Fruit fly (Drosophila melanogaster) whole organism, embryonic: ENCODE results near the gene CG14015.

Experiments used
- Blimp-1 ChIP-seq: fragments of 200-800 bp; sonication (Bioruptor generic); optimal IDR thresholded peaks from 3 replicates; lab custom pipeline; 2018; ENCODE audit warnings: missing biosample characterization, missing genetic modification characterization, mild to moderate bottlenecking, moderate library complexity, missing genetic modification reagents
- BtbVII ChIP-seq: fragments of 200-800 bp; sonication (Bioruptor generic); optimal IDR thresholded peaks from 3 replicates; lab custom pipeline; 2017; ENCODE audit warnings: missing biosample characterization, mild to moderate bottlenecking, missing genetic modification characterization
- CG10267 ChIP-seq: fragments of 200-800 bp; sonication (Bioruptor generic); optimal IDR thresholded peaks from 2 replicates; lab custom pipeline; 2018; ENCODE audit warnings: missing biosample characterization, mild to moderate bottlenecking, missing genetic modification characterization, moderate library complexity
- CG10366 ChIP-seq: fragments of 200-800 bp; sonication (Bioruptor generic); IDR thresholded peaks from 2 replicates; pipeline ENCODE4 v1.3.6; 2022; ENCODE audit warnings: missing biosample characterization, missing genetic modification characterization
- CG10543 ChIP-seq: fragments of 200-800 bp; sonication (Bioruptor generic); optimal IDR thresholded peaks from 3 replicates; lab custom pipeline; 2017; ENCODE audit warnings: missing biosample characterization, mild to moderate bottlenecking, missing genetic modification characterization, moderate library complexity
- CG11085 ChIP-seq: fragments of 200-800 bp; sonication (Bioruptor generic); IDR thresholded peaks from 2 replicates; pipeline ENCODE4 v1.3.6; 2022; ENCODE audit warnings: missing biosample characterization, missing genetic modification characterization
- CG14965 ChIP-seq: fragments of 200-800 bp; sonication (Bioruptor generic); optimal IDR thresholded peaks from 2 replicates; lab custom pipeline; 2016; ENCODE audit warnings: missing biosample characterization, missing genetic modification characterization, borderline replicate concordance
- CG17568 ChIP-seq: fragments of 200-800 bp; sonication (Bioruptor generic); optimal IDR thresholded peaks from 2 replicates; lab custom pipeline; 2018; ENCODE audit warnings: missing biosample characterization, mild to moderate bottlenecking, missing genetic modification characterization, moderate library complexity
- CG1832 ChIP-seq: fragments of 200-800 bp; sonication (Bioruptor generic); optimal IDR thresholded peaks from 2 replicates; lab custom pipeline; 2017; ENCODE audit warnings: missing biosample characterization, mild to moderate bottlenecking, missing genetic modification characterization, inconsistent platforms
- CG18764 ChIP-seq: fragments of 200-800 bp; sonication (Bioruptor generic); optimal IDR thresholded peaks from 3 replicates; lab custom pipeline; 2016; ENCODE audit warnings: missing biosample characterization, missing genetic modification characterization
- CG2199 ChIP-seq: fragments of 200-800 bp; sonication (Bioruptor generic); IDR thresholded peaks from 3 replicates; pipeline ENCODE4 v1.3.6; 2022; ENCODE audit warnings: missing biosample characterization, missing genetic modification characterization
- CG31388 ChIP-seq: fragments of 200-800 bp; sonication (Bioruptor generic); optimal IDR thresholded peaks from 2 replicates; lab custom pipeline; 2016; ENCODE audit warnings: missing biosample characterization, missing genetic modification characterization
- CG32767 ChIP-seq: fragments of 200-800 bp; sonication (Bioruptor generic); IDR thresholded peaks from 2 replicates; pipeline ENCODE4 v1.3.6; 2022; ENCODE audit warnings: missing biosample characterization, missing genetic modification characterization
- CG33213 ChIP-seq: fragments of 200-800 bp; sonication (Bioruptor generic); optimal IDR thresholded peaks from 3 replicates; lab custom pipeline; 2016; ENCODE audit warnings: missing biosample characterization, missing genetic modification characterization
- CG3847 ChIP-seq: fragments of 200-800 bp; sonication (Bioruptor generic); IDR thresholded peaks from 2 replicates; pipeline ENCODE4 v1.3.6; 2022; ENCODE audit warnings: missing biosample characterization, missing genetic modification characterization
- CG6254 ChIP-seq: fragments of 200-800 bp; sonication (Bioruptor generic); optimal IDR thresholded peaks from 3 replicates; lab custom pipeline; 2017; ENCODE audit warnings: mild to moderate bottlenecking, missing biosample characterization, missing genetic modification reagents, missing genetic modification characterization
- CG9215 ChIP-seq: fragments of 200-800 bp; sonication (Bioruptor generic); IDR thresholded peaks from 2 replicates; pipeline ENCODE4 v1.3.6; 2022; ENCODE audit warnings: missing biosample characterization, missing genetic modification characterization
- Chrac-16 ChIP-seq: fragments of 200-800 bp; sonication (Bioruptor generic); optimal IDR thresholded peaks from 3 replicates; lab custom pipeline; 2016; ENCODE audit warnings: missing biosample characterization, missing genetic modification characterization
- E2f2 ChIP-seq: fragments of 200-800 bp; sonication (Bioruptor generic); IDR thresholded peaks from 2 replicates; pipeline ENCODE4 v1.3.6; 2022; ENCODE audit warnings: missing biosample characterization, missing genetic modification characterization
- Fer2 ChIP-seq: fragments of 200-800 bp; sonication (Bioruptor generic); optimal IDR thresholded peaks from 2 replicates; lab custom pipeline; 2018; ENCODE audit warnings: missing biosample characterization, mild to moderate bottlenecking, missing genetic modification characterization, moderate library complexity
- Gsc ChIP-seq: fragments of 200-800 bp; sonication (Bioruptor generic); IDR thresholded peaks from 2 replicates; pipeline ENCODE4 v1.3.6; 2022; ENCODE audit warnings: missing biosample characterization, missing genetic modification characterization
- Hmx ChIP-seq: fragments of 200-800 bp; sonication (Bioruptor generic); optimal IDR thresholded peaks from 2 replicates; lab custom pipeline; 2016; ENCODE audit warnings: missing biosample characterization, missing genetic modification characterization
- Hr51 ChIP-seq, 2 experiments: fragments of 200-800 bp; sonication (Bioruptor generic); optimal IDR thresholded peaks; 2 replicates in 1 of 2; 3 replicates in 1 of 2; lab custom pipeline; 2016 to 2018; ENCODE audit warnings: missing biosample characterization in 2 of 2, missing genetic modification characterization in 2 of 2, mild to moderate bottlenecking in 1 of 2, moderate library complexity in 1 of 2
- Lpt ChIP-seq: fragments of >200 bp; optimal IDR thresholded peaks from 2 replicates; lab custom pipeline; 2018; ENCODE audit warnings: missing biosample characterization, missing genetic modification characterization
- MTF-1 ChIP-seq: fragments of 200-800 bp; sonication (Bioruptor generic); optimal IDR thresholded peaks from 2 replicates; lab custom pipeline; 2018; ENCODE audit warnings: missing biosample characterization, mild to moderate bottlenecking, missing genetic modification characterization, borderline replicate concordance
- NC2α ChIP-seq: fragments of 200-800 bp; sonication (Bioruptor generic); optimal IDR thresholded peaks from 2 replicates; lab custom pipeline; 2016; ENCODE audit warnings: missing biosample characterization, missing genetic modification characterization
- PHDP ChIP-seq: fragments of 200-800 bp; sonication (Bioruptor generic); optimal IDR thresholded peaks from 3 replicates; lab custom pipeline; 2018; ENCODE audit warnings: missing biosample characterization, mild to moderate bottlenecking, missing genetic modification characterization, moderate library complexity
- Ptx1 ChIP-seq: fragments of 200-800 bp; sonication (Bioruptor generic); IDR thresholded peaks from 2 replicates; pipeline ENCODE4 v1.3.6; 2022; ENCODE audit warnings: missing biosample characterization, missing genetic modification characterization
- Side ChIP-seq: fragments of 200-800 bp; sonication (Bioruptor generic); optimal IDR thresholded peaks from 2 replicates; lab custom pipeline; 2016; ENCODE audit warnings: missing biosample characterization, missing genetic modification characterization
- Stat92E ChIP-seq, 3 experiments: fragments of >200 bp in 2 of 3; fragments of 200-800 bp in 1 of 3; sonication (Bioruptor generic) in 1 of 3; optimal IDR thresholded peaks; 2 replicates each; lab custom pipeline; 2017 to 2019; ENCODE audit warnings: missing biosample characterization in 3 of 3, missing genetic modification characterization in 3 of 3, mild to moderate bottlenecking in 1 of 3, moderate library complexity in 1 of 3
- ab ChIP-seq: fragments of 200-800 bp; sonication (Bioruptor generic); optimal IDR thresholded peaks from 2 replicates; lab custom pipeline; 2016; ENCODE audit warnings: missing biosample characterization, missing genetic modification characterization
- ara ChIP-seq: fragments of 200-800 bp; sonication (Bioruptor generic); IDR thresholded peaks from 2 replicates; pipeline ENCODE4 v1.3.6; 2022; ENCODE audit warnings: missing biosample characterization, missing genetic modification characterization
- cg ChIP-seq: fragments of 200-800 bp; sonication (Bioruptor generic); optimal IDR thresholded peaks from 3 replicates; lab custom pipeline; 2019; ENCODE audit warnings: missing biosample characterization, mild to moderate bottlenecking, missing genetic modification characterization, moderate library complexity
- crc ChIP-seq: fragments of 200-800 bp; sonication (Bioruptor generic); optimal IDR thresholded peaks from 2 replicates; lab custom pipeline; 2016; ENCODE audit warnings: missing biosample characterization, missing genetic modification characterization
- disco-r ChIP-seq: fragments of 200-800 bp; sonication (Bioruptor generic); optimal IDR thresholded peaks from 2 replicates; lab custom pipeline; 2016; ENCODE audit warnings: missing biosample characterization, missing genetic modification characterization
- emc ChIP-seq: fragments of 200-800 bp; sonication (Bioruptor generic); optimal IDR thresholded peaks from 2 replicates; lab custom pipeline; 2016; ENCODE audit warnings: missing biosample characterization, missing genetic modification characterization
- en ChIP-seq: fragments of 200-800 bp; sonication (Bioruptor generic); optimal IDR thresholded peaks from 2 replicates; lab custom pipeline; 2016; ENCODE audit warnings: missing biosample characterization, missing genetic modification characterization
- fru ChIP-seq: fragments of >200 bp; optimal IDR thresholded peaks from 2 replicates; lab custom pipeline; 2017
- fu2 ChIP-seq: fragments of 200-800 bp; sonication (Bioruptor generic); optimal IDR thresholded peaks from 2 replicates; lab custom pipeline; 2016; ENCODE audit warnings: missing biosample characterization, missing genetic modification characterization
- jing ChIP-seq: fragments of 200-800 bp; sonication (Bioruptor generic); optimal IDR thresholded peaks from 2 replicates; lab custom pipeline; 2018; ENCODE audit warnings: missing biosample characterization, mild to moderate bottlenecking, missing genetic modification characterization
- kay ChIP-seq: fragments of 200-800 bp; sonication (Bioruptor generic); optimal IDR thresholded peaks from 2 replicates; lab custom pipeline; 2016; ENCODE audit warnings: missing biosample characterization, missing genetic modification characterization
- lov ChIP-seq, 2 experiments: fragments of 200-800 bp in 1 of 2; fragments of >200 bp in 1 of 2; sonication (Bioruptor generic) in 1 of 2; IDR thresholded peaks in 1 of 2; optimal IDR thresholded peaks in 1 of 2; 2 replicates in 1 of 2; 3 replicates in 1 of 2; pipeline versions ENCODE4 v1.3.6 to Lab custom; 2017 to 2022; ENCODE audit warnings: missing biosample characterization in 1 of 2, missing genetic modification characterization in 1 of 2
- mirr ChIP-seq: fragments of 200-800 bp; sonication (Bioruptor generic); optimal IDR thresholded peaks from 3 replicates; lab custom pipeline; 2018; ENCODE audit warnings: missing biosample characterization, mild to moderate bottlenecking, missing genetic modification characterization
- nerfin-2 ChIP-seq: fragments of 200-800 bp; sonication (Bioruptor generic); IDR thresholded peaks from 2 replicates; pipeline ENCODE4 v1.3.6; 2022; ENCODE audit warnings: missing biosample characterization, missing genetic modification characterization; ENCODE audit not compliant: partially characterized antibody
- phol ChIP-seq: fragments of 200-800 bp; sonication (Bioruptor generic); optimal IDR thresholded peaks from 3 replicates; lab custom pipeline; 2018; ENCODE audit warnings: missing biosample characterization, mild to moderate bottlenecking, missing genetic modification characterization, moderate library complexity
- pnt ChIP-seq: fragments of 200-800 bp; sonication (Bioruptor generic); optimal IDR thresholded peaks from 3 replicates; lab custom pipeline; 2016; ENCODE audit warnings: missing biosample characterization, missing genetic modification characterization
- ro ChIP-seq: fragments of 200-800 bp; sonication (Bioruptor generic); IDR thresholded peaks from 2 replicates; pipeline ENCODE4 v1.3.6; 2022; ENCODE audit warnings: missing biosample characterization, missing genetic modification characterization
- run ChIP-seq: fragments of 200-800 bp; sonication (Bioruptor generic); optimal IDR thresholded peaks from 3 replicates; lab custom pipeline; 2018; ENCODE audit warnings: missing biosample characterization, mild to moderate bottlenecking, missing genetic modification characterization
- sima ChIP-seq: fragments of 200-800 bp; sonication (Bioruptor generic); optimal IDR thresholded peaks from 2 replicates; lab custom pipeline; 2016; ENCODE audit warnings: missing biosample characterization, missing genetic modification characterization
- sr ChIP-seq: fragments of 200-800 bp; sonication (Bioruptor generic); IDR thresholded peaks from 3 replicates; pipeline ENCODE4 v1.3.6; 2022; ENCODE audit warnings: missing biosample characterization, missing genetic modification characterization
- vvl ChIP-seq: fragments of 200-800 bp; sonication (Bioruptor generic); IDR thresholded peaks from 2 replicates; pipeline ENCODE4 v1.3.6; 2022; ENCODE audit warnings: missing biosample characterization, missing genetic modification characterization
- yki ChIP-seq: fragments of >200 bp; optimal IDR thresholded peaks from 3 replicates; lab custom pipeline; 2018

CG14015 gene

DNA sequence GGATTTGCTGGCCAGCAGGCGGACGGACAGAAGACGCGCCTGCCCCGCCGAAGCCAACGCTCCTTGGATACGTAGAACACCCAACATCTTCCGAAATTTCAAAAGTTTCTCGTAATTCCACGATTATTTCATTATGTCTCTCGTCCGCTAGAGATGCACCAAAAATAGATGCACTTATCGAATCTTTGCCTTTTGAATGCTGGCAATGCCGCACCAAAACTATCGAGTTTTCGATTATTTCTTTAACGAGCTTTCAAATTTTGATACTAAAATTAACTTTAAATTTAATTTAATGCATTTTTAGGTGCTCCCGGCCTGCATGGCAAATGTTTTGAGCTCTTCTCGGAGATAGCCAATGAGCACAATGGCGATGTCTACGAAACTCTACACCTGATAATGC, 6.9 kb downstream of the CG14015 start, which contains the start of gene Coq6 (continued):
- no peak for TF ChIP-seq run
- TF ChIP-seq yki (lab: Kevin White, UChicago) = no peak
- TF ChIP-seq Side = no peak
- TF ChIP-seq en (GFP tag; lab: Kevin White, UChicago) = no peak
- no peak for TF ChIP-seq ro (GFP tag; lab: Robert Waterston, UW)
- no peak for TF ChIP-seq vvl
- no peak for TF ChIP-seq CG3847 (GFP tag; lab: Robert Waterston, UW)
- TF ChIP-seq Hr51 (GFP tag; optimal IDR thresholded peaks at IDR 0.05; lab: Kevin White, UChicago) = no peak
- no peak for TF ChIP-seq CG33213 (GFP tag; lab: Kevin White, UChicago)
- TF ChIP-seq disco-r (GFP tag; lab: Kevin White, UChicago) = no peak
- no peak for TF ChIP-seq Fer2 (tag; lab: Kevin White, UChicago)
- TF ChIP-seq CG14965 = no peak
- no peak for TF ChIP-seq CG10267 (tag; lab: Kevin White, UChicago)
- TF ChIP-seq Stat92E (GFP tag; optimal IDR thresholded peaks at IDR 0.05; lab: Kevin White, UChicago) = no peak
- no peak for TF ChIP-seq Hmx
- peak; percentile 74 for TF ChIP-seq E2f2 (GFP tag; lab: Robert Waterston, UW)
- TF ChIP-seq sima (GFP tag; lab: Kevin White, UChicago) = no peak
- TF ChIP-seq phol (tag; lab: Kevin White, UChicago) = no peak
- TF ChIP-seq NC2α = no peak
- no peak for TF ChIP-seq lov (optimal IDR thresholded peaks at IDR 0.05; lab: Kevin White, UChicago)
- TF ChIP-seq lov (GFP tag; IDR thresholded peaks at IDR 0.05; lab: Robert Waterston, UW) = no peak
- no peak for TF ChIP-seq fu2 (GFP tag; lab: Kevin White, UChicago)
- TF ChIP-seq mirr (GFP tag; lab: Kevin White, UChicago) = no peak
- TF ChIP-seq CG1832 (GFP tag; lab: Kevin White, UChicago) = no peak
- no peak for TF ChIP-seq sr (GFP tag; lab: Robert Waterston, UW)
- peak; percentile 96 for TF ChIP-seq CG9215
- TF ChIP-seq CG6254 = no peak
- 0 out of 2 replicates have a peak, but pooled peaks have one; percentile 16 for TF ChIP-seq Ptx1 (GFP tag; lab: Robert Waterston, UW)
- no peak for TF ChIP-seq nerfin-2 (GFP tag; lab: Robert Waterston, UW)
- no peak for TF ChIP-seq fru (lab: Kevin White, UChicago)
- no peak for TF ChIP-seq CG10543 (GFP tag; lab: Kevin White, UChicago)
- TF ChIP-seq Blimp-1 (GFP tag; lab: Kevin White, UChicago) = no peak
- TF ChIP-seq MTF-1 (GFP tag; lab: Kevin White, UChicago) = no peak
- TF ChIP-seq CG18764 = no peak
- TF ChIP-seq emc = no peak
- no peak for TF ChIP-seq CG10366 (GFP tag; lab: Robert Waterston, UW)
- no peak for TF ChIP-seq CG32767 (GFP tag; lab: Robert Waterston, UW)
- TF ChIP-seq cg = no peak
- no peak for TF ChIP-seq crc (GFP tag; lab: Kevin White, UChicago)
- no peak for TF ChIP-seq ara (GFP tag; lab: Robert Waterston, UW)
- no peak for TF ChIP-seq CG11085 (GFP tag; lab: Robert Waterston, UW)
- TF ChIP-seq Lpt (GFP tag; lab: Kevin White, UChicago) = no peak
- TF ChIP-seq BtbVII (GFP tag; lab: Kevin White, UChicago) = no peak
- TF ChIP-seq jing (GFP tag; lab: Kevin White, UChicago) = no peak
- TF ChIP-seq CG2199 (GFP tag; lab: Robert Waterston, UW) = no peak
- no peak for TF ChIP-seq ab (GFP tag; lab: Kevin White, UChicago)
- no peak for TF ChIP-seq pnt
- TF ChIP-seq PHDP = no peak
- TF ChIP-seq Gsc (GFP tag; lab: Robert Waterston, UW) = no peak
- no peak for TF ChIP-seq CG31388 (GFP tag; lab: Kevin White, UChicago)
- no peak for TF ChIP-seq Chrac-16 (GFP tag; lab: Kevin White, UChicago)
- no peak for TF ChIP-seq kay (GFP tag; lab: Kevin White, UChicago)
- TF ChIP-seq CG17568 (GFP tag; lab: Kevin White, UChicago) = no peak
